Fruit fly (Drosophila melanogaster) whole organism, prepupa: Measurements from ENCODE around the gene CG11379.

ENCODE experiments used
- Blimp-1 ChIP-seq: fragments of 200-800 bp; sonication (Bioruptor generic); optimal IDR thresholded peaks from 3 replicates; lab custom pipeline; 2017; ENCODE audit warnings: missing biosample characterization, missing genetic modification characterization, mild to moderate bottlenecking, moderate library complexity, missing genetic modification reagents
- CG10631 ChIP-seq: fragments of 200-800 bp; sonication (Bioruptor generic); optimal IDR thresholded peaks from 2 replicates; lab custom pipeline; 2016; ENCODE audit warnings: missing biosample characterization, missing genetic modification characterization
- CG11762 ChIP-seq: fragments of 200-800 bp; sonication (Bioruptor generic); optimal IDR thresholded peaks from 3 replicates; lab custom pipeline; 2016; ENCODE audit warnings: missing biosample characterization, missing genetic modification characterization; ENCODE audit not compliant: insufficient read depth
- CG11902 ChIP-seq: fragments of 200-800 bp; sonication (Bioruptor generic); optimal IDR thresholded peaks from 3 replicates; lab custom pipeline; 2016; ENCODE audit warnings: missing biosample characterization, missing genetic modification characterization
- CG15336 ChIP-seq: fragments of 200-800 bp; sonication (Bioruptor generic); IDR thresholded peaks from 2 replicates; pipeline ENCODE4 v1.3.6; 2022; ENCODE audit warnings: missing biosample characterization, missing genetic modification characterization
- CG1621 ChIP-seq: fragments of 200-800 bp; sonication (Bioruptor generic); optimal IDR thresholded peaks from 3 replicates; lab custom pipeline; 2018; ENCODE audit warnings: missing biosample characterization, mild to moderate bottlenecking, missing genetic modification characterization
- CG3032 ChIP-seq: fragments of 200-800 bp; optimal IDR thresholded peaks from 2 replicates; lab custom pipeline; 2019; ENCODE audit warnings: missing biosample characterization, mild to moderate bottlenecking, missing genetic modification characterization, moderate library complexity
- CG32006 ChIP-seq: fragments of 200-800 bp; sonication (Bioruptor generic); optimal IDR thresholded peaks from 3 replicates; lab custom pipeline; 2017; ENCODE audit warnings: missing biosample characterization, mild to moderate bottlenecking, missing genetic modification characterization
- CG34406 ChIP-seq: fragments of 200-800 bp; sonication (Bioruptor generic); optimal IDR thresholded peaks from 3 replicates; lab custom pipeline; 2016; ENCODE audit warnings: missing biosample characterization, missing genetic modification characterization
- CG4318 ChIP-seq: fragments of 200-800 bp; sonication (Bioruptor generic); optimal IDR thresholded peaks from 3 replicates; lab custom pipeline; 2017; ENCODE audit warnings: missing biosample characterization, mild to moderate bottlenecking, missing genetic modification characterization
- CG6276 ChIP-seq: fragments of 200-800 bp; sonication (Bioruptor generic); optimal IDR thresholded peaks from 2 replicates; lab custom pipeline; 2017; ENCODE audit warnings: missing biosample characterization, mild to moderate bottlenecking, missing genetic modification characterization
- CG7368 ChIP-seq: fragments of 200-800 bp; sonication (Bioruptor generic); optimal IDR thresholded peaks from 3 replicates; lab custom pipeline; 2016; ENCODE audit warnings: missing biosample characterization, missing genetic modification characterization
- CG8119 ChIP-seq: fragments of 200-800 bp; sonication (Bioruptor generic); IDR thresholded peaks from 3 replicates; pipeline ENCODE4 v1.3.6; 2022; ENCODE audit warnings: missing biosample characterization, missing genetic modification characterization
- CG8319 ChIP-seq: fragments of 200-800 bp; sonication (Bioruptor generic); optimal IDR thresholded peaks from 3 replicates; lab custom pipeline; 2016; ENCODE audit warnings: missing biosample characterization, missing genetic modification characterization
- Eip78C ChIP-seq: fragments of 200-800 bp; sonication (Bioruptor generic); peaks from one replicate; lab custom pipeline; 2016; ENCODE audit warnings: missing biosample characterization, missing genetic modification characterization
- Ets96B ChIP-seq: fragments of 200-800 bp; optimal IDR thresholded peaks from 2 replicates; lab custom pipeline; 2019; ENCODE audit warnings: missing biosample characterization, mild to moderate bottlenecking, missing genetic modification characterization, moderate library complexity
- Hr4 ChIP-seq: fragments of 200-800 bp; sonication (Bioruptor generic); optimal IDR thresholded peaks from 3 replicates; lab custom pipeline; 2016; ENCODE audit warnings: missing biosample characterization, missing genetic modification characterization
- Lpt ChIP-seq: fragments of 200-800 bp; sonication (Bioruptor generic); optimal IDR thresholded peaks from 3 replicates; lab custom pipeline; 2016; ENCODE audit warnings: missing biosample characterization, missing genetic modification characterization
- OdsH ChIP-seq: fragments of 200-800 bp; sonication (Bioruptor generic); optimal IDR thresholded peaks from 3 replicates; lab custom pipeline; 2016; ENCODE audit warnings: missing biosample characterization, missing genetic modification characterization
- Smox ChIP-seq: fragments of 200-800 bp; sonication (Bioruptor generic); optimal IDR thresholded peaks from 3 replicates; lab custom pipeline; 2016; ENCODE audit warnings: missing biosample characterization, missing genetic modification characterization
- Sox102F ChIP-seq: fragments of 200-800 bp; sonication (Bioruptor generic); optimal IDR thresholded peaks from 2 replicates; lab custom pipeline; 2016; ENCODE audit warnings: missing biosample characterization, mild to moderate bottlenecking, missing genetic modification characterization
- Sox14 ChIP-seq: fragments of 200-800 bp; sonication (Bioruptor generic); optimal IDR thresholded peaks from 3 replicates; lab custom pipeline; 2016; ENCODE audit warnings: missing biosample characterization, missing genetic modification characterization
- achi ChIP-seq: fragments of 200-800 bp; sonication (Bioruptor generic); optimal IDR thresholded peaks from 3 replicates; lab custom pipeline; 2016; ENCODE audit warnings: missing biosample characterization, missing genetic modification characterization
- acj6 ChIP-seq: fragments of 200-800 bp; sonication (Bioruptor generic); optimal IDR thresholded peaks from 3 replicates; lab custom pipeline; 2016; ENCODE audit warnings: missing biosample characterization, missing genetic modification characterization
- cyc ChIP-seq: fragments of 200-800 bp; sonication (Bioruptor generic); optimal IDR thresholded peaks from 3 replicates; lab custom pipeline; 2016; ENCODE audit warnings: missing biosample characterization, missing genetic modification characterization
- eg ChIP-seq: fragments of 200-800 bp; sonication (Bioruptor generic); IDR thresholded peaks from 3 replicates; pipeline ENCODE4 v1.3.6; 2022; ENCODE audit warnings: missing biosample characterization, missing genetic modification characterization
- fd85E ChIP-seq: fragments of 200-800 bp; sonication (Bioruptor generic); optimal IDR thresholded peaks from 3 replicates; lab custom pipeline; 2016; ENCODE audit warnings: missing biosample characterization, missing genetic modification characterization
- fkh ChIP-seq: fragments of 200-800 bp; sonication (Bioruptor generic); optimal IDR thresholded peaks from 3 replicates; lab custom pipeline; 2017; ENCODE audit warnings: missing biosample characterization, mild to moderate bottlenecking, missing genetic modification characterization, moderate library complexity
- spab ChIP-seq: fragments of 200-800 bp; sonication (Bioruptor generic); optimal IDR thresholded peaks from 2 replicates; lab custom pipeline; 2017; ENCODE audit warnings: missing biosample characterization, mild to moderate bottlenecking, missing genetic modification characterization, missing genetic modification reagents
- svp ChIP-seq: fragments of 200-800 bp; sonication (Bioruptor generic); peaks from one replicate; lab custom pipeline; 2016; ENCODE audit warnings: missing biosample characterization, missing genetic modification characterization
- vri ChIP-seq: fragments of 200-800 bp; sonication (Bioruptor generic); optimal IDR thresholded peaks from 3 replicates; lab custom pipeline; 2016; ENCODE audit warnings: missing biosample characterization, mild to moderate bottlenecking, missing genetic modification characterization

The CG11379 gene

DNA sequence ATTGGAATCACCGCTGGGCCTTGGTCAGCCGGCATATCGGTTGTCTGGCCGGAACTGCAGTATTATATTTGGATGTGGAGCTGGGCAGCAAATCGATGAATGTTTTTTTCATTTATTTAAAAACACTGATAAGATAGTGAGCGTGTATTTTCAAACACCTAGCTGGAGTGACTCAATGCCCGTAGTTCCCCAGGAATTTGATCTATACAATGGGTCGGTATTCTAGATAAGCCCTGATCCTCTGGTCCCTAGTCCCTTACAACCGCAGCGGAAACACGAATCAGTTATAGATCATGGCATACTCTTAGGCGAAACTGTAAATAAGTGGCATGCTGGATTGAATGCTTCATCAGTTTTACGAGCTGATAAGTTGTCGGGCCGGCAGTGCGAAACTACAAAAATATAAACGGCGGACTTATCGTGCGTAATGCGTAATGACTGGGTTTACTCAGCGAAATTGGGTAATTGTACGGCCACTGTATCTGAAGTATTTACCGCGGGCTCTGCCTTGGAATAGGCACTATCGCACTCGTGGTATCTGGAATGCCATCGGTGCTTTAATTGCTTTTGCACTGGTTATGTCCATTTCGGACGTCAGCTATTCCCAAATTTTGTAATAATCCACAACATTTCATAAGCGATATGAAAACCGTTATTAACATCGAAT lies 7.1 kb upstream of the CG11379 start:
- TF ChIP-seq Sox102F, result no peak
- no peak for TF ChIP-seq Sox14 (GFP tag; lab: Kevin White, UChicago)
- TF ChIP-seq CG6276 (GFP tag; lab: Kevin White, UChicago), result no peak
- TF ChIP-seq CG32006 (GFP tag; lab: Kevin White, UChicago), result no peak
- no peak for TF ChIP-seq OdsH (GFP tag; lab: Kevin White, UChicago)
- TF ChIP-seq svp (GFP tag; lab: Kevin White, UChicago), result peak; percentile 44
- TF ChIP-seq CG3032 (tag; lab: Kevin White, UChicago), result no peak
- TF ChIP-seq Lpt (GFP tag; lab: Kevin White, UChicago), result no peak
- TF ChIP-seq CG1621 (tag; lab: Kevin White, UChicago), result no peak
- no peak for TF ChIP-seq CG11902
- TF ChIP-seq achi (GFP tag; lab: Kevin White, UChicago), result no peak
- TF ChIP-seq vri (GFP tag; lab: Kevin White, UChicago), result peak; percentile 58
- no peak for TF ChIP-seq Smox (GFP tag; lab: Kevin White, UChicago)
- TF ChIP-seq Eip78C (GFP tag; lab: Kevin White, UChicago), result peak; percentile 36
- no peak for TF ChIP-seq Ets96B
- peak; percentile 19 for TF ChIP-seq fkh (GFP tag; lab: Kevin White, UChicago)
- TF ChIP-seq CG7368 (GFP tag; lab: Kevin White, UChicago), result no peak

DNA sequence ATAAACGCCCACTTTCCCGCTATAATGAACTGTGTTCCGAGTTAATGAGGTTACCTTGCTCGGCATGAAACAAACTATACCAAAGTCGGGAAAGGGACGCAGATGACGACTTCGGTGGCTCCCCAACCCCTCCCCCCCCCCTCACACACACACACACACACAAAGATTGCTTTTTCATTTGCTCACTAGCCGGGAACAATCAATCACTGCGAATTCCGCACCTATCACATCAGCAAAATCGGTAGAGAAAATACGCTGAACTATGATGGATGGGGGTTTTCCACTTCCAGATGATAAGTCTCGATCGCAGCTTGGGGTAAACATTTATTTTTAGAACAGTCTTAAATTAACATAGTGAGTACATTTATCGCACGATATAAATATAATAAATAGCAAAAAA lies 6.4 kb upstream of the CG11379 start:
- TF ChIP-seq CG6276 (GFP tag; lab: Kevin White, UChicago) (no peak), cyc (no peak), spab (GFP tag; lab: Kevin White, UChicago) (no peak), fkh (GFP tag; lab: Kevin White, UChicago) (no peak), Smox (GFP tag; lab: Kevin White, UChicago) (no peak), eg (GFP tag; lab: Robert Waterston, UW) (no peak), CG8319 (GFP tag; lab: Kevin White, UChicago) (no peak), CG8119 (GFP tag; lab: Robert Waterston, UW) (no peak), CG15336 (no peak), CG10631 (GFP tag; lab: Kevin White, UChicago) (no peak)

DNA sequence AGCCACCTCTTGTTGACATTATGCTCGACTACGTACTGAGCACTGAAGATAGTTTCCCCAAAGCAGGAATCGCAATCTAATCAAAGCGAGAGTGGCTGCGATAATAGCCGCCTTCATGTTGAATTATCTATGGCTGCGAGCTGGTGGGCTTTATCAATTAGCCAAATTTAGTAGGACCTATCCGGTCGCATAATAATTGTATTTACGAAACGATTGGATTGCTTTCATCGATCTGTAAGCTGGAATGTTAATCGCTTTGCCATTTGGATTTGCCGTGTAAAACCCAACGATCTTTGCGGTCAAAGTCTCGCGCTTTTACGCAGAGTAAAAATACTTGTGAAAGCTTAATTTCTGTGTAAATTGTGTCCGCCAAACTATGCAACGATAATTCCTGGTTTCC lies 4.0 kb upstream of the CG11379 start, which contains the start of gene CG11384:
CG11384 (minus strand) TSS at position 43 of the 400 bp plus-strand sequence.
- TF ChIP-seq fd85E (GFP tag; lab: Kevin White, UChicago), result no peak
- peak; percentile 4 for TF ChIP-seq svp (GFP tag; lab: Kevin White, UChicago)
- no peak for TF ChIP-seq CG34406 (GFP tag; lab: Kevin White, UChicago)

DNA sequence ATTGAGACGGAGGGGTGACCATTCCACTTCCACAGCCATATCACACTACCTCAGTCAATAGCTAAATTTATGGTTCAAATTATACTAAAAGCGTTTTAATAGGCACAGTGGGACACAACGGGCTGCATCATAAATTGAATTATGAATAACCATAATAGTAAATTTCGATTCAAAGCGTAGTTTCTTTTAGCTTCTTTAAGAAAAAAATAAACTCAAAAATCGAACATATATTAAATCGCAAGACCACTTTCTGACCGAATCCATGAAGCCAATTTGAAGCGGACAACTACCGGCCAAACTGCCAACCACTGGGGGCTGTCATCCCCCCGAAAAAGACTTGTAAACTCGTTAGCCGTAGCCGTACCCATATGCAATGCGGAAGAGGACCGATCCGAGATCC lies 900 bp downstream of the CG11379 start:
- TF ChIP-seq acj6, result no peak
- 0 out of 3 replicates have a peak, but pooled peaks have one; percentile 13 for TF ChIP-seq eg (GFP tag; lab: Robert Waterston, UW)
- no peak for TF ChIP-seq Sox102F
- TF ChIP-seq CG6276 (GFP tag; lab: Kevin White, UChicago), result peak; percentile 18
- TF ChIP-seq CG4318 (GFP tag; lab: Kevin White, UChicago), result peak; percentile 22
- peak; percentile 44 for TF ChIP-seq CG32006 (GFP tag; lab: Kevin White, UChicago)
- no peak for TF ChIP-seq CG11762
- TF ChIP-seq svp (GFP tag; lab: Kevin White, UChicago), result no peak
- peak; percentile 46; the same call in 1 of the 2 replicates for TF ChIP-seq CG15336
- peak; percentile 59; the same call in 2 of the 3 replicates for TF ChIP-seq CG8119 (GFP tag; lab: Robert Waterston, UW)
- TF ChIP-seq Hr4 (GFP tag; lab: Kevin White, UChicago), result peak; percentile 56

DNA sequence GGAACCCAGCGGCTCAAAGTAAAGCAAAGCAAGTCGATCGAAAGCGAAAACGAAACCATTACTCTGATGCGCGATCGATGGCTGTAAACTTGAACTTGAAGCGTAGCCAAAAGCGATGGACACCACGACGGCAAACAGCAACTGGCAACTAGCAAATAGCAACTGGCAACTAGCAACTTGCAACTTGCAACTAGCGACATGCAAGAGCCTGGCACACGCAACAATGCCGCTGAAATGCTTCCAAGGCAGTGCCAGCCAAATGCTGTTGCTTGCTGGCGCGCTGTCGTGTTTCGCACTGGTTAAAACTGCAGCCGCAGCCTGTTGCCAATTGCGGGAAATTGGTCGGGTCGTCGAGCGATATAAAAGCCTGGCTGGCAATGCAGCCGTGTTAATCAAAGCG lies 1.4 kb downstream of the CG11379 start, which contains the start of gene CG14627:
CG14627 (plus strand) TSS at position 301 of the 400 bp plus-strand sequence.
- TF ChIP-seq Eip78C (GFP tag; lab: Kevin White, UChicago) (peak; percentile 11), Blimp-1 (GFP tag; lab: Kevin White, UChicago) (no peak)
